Fruit fly (Drosophila melanogaster) whole organism, embryonic: Measurements from ENCODE around the gene Diedel2.

Experiments used
- Aef1 ChIP-seq: fragments of 200-800 bp; sonication (Bioruptor generic); IDR thresholded peaks from 3 replicates; pipeline ENCODE4 v1.3.6; 2022; ENCODE audit warnings: missing biosample characterization, missing genetic modification characterization
- Awh ChIP-seq: fragments of 200-800 bp; sonication (Bioruptor generic); IDR thresholded peaks from 2 replicates; pipeline ENCODE4, ENCODE4 v1.3.6; 2022; ENCODE audit warnings: missing biosample characterization, missing genetic modification characterization
- B-H1 ChIP-seq: fragments of 200-800 bp; sonication (Bioruptor generic); IDR thresholded peaks from 3 replicates; pipeline ENCODE4 v1.3.6; 2022; ENCODE audit warnings: missing biosample characterization, missing genetic modification characterization
- Bgb ChIP-seq: fragments of 200-800 bp; sonication (Bioruptor generic); IDR thresholded peaks from 2 replicates; pipeline ENCODE4 v1.3.6; 2022; ENCODE audit warnings: missing biosample characterization, missing genetic modification characterization; ENCODE audit not compliant: partially characterized antibody
- CG10543 ChIP-seq: fragments of 200-800 bp; sonication (Bioruptor generic); optimal IDR thresholded peaks from 3 replicates; lab custom pipeline; 2017; ENCODE audit warnings: missing biosample characterization, mild to moderate bottlenecking, missing genetic modification characterization, moderate library complexity
- CG12744 ChIP-seq: fragments of 200-800 bp; sonication (Bioruptor generic); optimal IDR thresholded peaks from 2 replicates; lab custom pipeline; 2016; ENCODE audit warnings: missing biosample characterization, missing genetic modification characterization
- CG14050 ChIP-seq: fragments of 200-800 bp; sonication (Bioruptor generic); IDR thresholded peaks from 3 replicates; pipeline ENCODE4 v1.3.6; 2022; ENCODE audit warnings: missing biosample characterization, missing genetic modification characterization
- CG14710 ChIP-seq: fragments of 200-800 bp; sonication (Bioruptor generic); optimal IDR thresholded peaks from 3 replicates; lab custom pipeline; 2019; ENCODE audit warnings: missing biosample characterization, mild to moderate bottlenecking, missing genetic modification characterization, moderate library complexity
- CG15479 ChIP-seq: fragments of 200-800 bp; sonication (Bioruptor generic); optimal IDR thresholded peaks from 3 replicates; lab custom pipeline; 2019; ENCODE audit warnings: missing biosample characterization, mild to moderate bottlenecking, missing genetic modification characterization, moderate library complexity
- CG17385 ChIP-seq: fragments of 200-800 bp; sonication (Bioruptor generic); optimal IDR thresholded peaks from 3 replicates; lab custom pipeline; 2018; ENCODE audit warnings: missing biosample characterization, mild to moderate bottlenecking, missing genetic modification characterization
- CG18599 ChIP-seq: fragments of 200-800 bp; sonication (Bioruptor generic); optimal IDR thresholded peaks from 3 replicates; lab custom pipeline; 2017; ENCODE audit warnings: missing biosample characterization, missing genetic modification characterization, mild to moderate bottlenecking, moderate library complexity, missing genetic modification reagents
- CG18764 ChIP-seq: fragments of 200-800 bp; sonication (Bioruptor generic); optimal IDR thresholded peaks from 3 replicates; lab custom pipeline; 2016; ENCODE audit warnings: missing biosample characterization, missing genetic modification characterization
- CG2129 ChIP-seq: fragments of 200-800 bp; sonication (Bioruptor generic); IDR thresholded peaks from 2 replicates; pipeline ENCODE4 v1.3.6; 2022; ENCODE audit warnings: missing biosample characterization, missing genetic modification characterization; ENCODE audit not compliant: partially characterized antibody
- CG2875 ChIP-seq: fragments of 200-800 bp; sonication (Bioruptor generic); optimal IDR thresholded peaks from 2 replicates; lab custom pipeline; 2017; ENCODE audit warnings: missing biosample characterization, mild to moderate bottlenecking, missing genetic modification characterization, missing genetic modification reagents
- CG34376 ChIP-seq: fragments of 200-800 bp; sonication (Bioruptor generic); optimal IDR thresholded peaks from 2 replicates; lab custom pipeline; 2018; ENCODE audit warnings: missing biosample characterization, mild to moderate bottlenecking, missing genetic modification characterization
- CG34422 ChIP-seq: fragments of 200-800 bp; sonication (Bioruptor generic); IDR thresholded peaks from 3 replicates; pipeline ENCODE4 v1.3.6; 2022; ENCODE audit warnings: missing biosample characterization, missing genetic modification characterization
- CG6272 ChIP-seq: fragments of 200-800 bp; sonication (Bioruptor generic); IDR thresholded peaks from 2 replicates; pipeline ENCODE4 v1.3.6; 2022; ENCODE audit warnings: missing biosample characterization, missing genetic modification characterization
- CG7928 ChIP-seq: fragments of 200-800 bp; sonication (Bioruptor generic); optimal IDR thresholded peaks from 2 replicates; lab custom pipeline; 2017; ENCODE audit warnings: missing biosample characterization, mild to moderate bottlenecking, missing genetic modification characterization
- Doc2 ChIP-seq: fragments of 200-800 bp; sonication (Bioruptor generic); IDR thresholded peaks from 2 replicates; pipeline ENCODE4 v1.3.6; 2022; ENCODE audit warnings: missing biosample characterization, missing genetic modification characterization
- E2f2 ChIP-seq: fragments of 200-800 bp; sonication (Bioruptor generic); IDR thresholded peaks from 2 replicates; pipeline ENCODE4 v1.3.6; 2022; ENCODE audit warnings: missing biosample characterization, missing genetic modification characterization
- Ets97D ChIP-seq: fragments of 200-800 bp; sonication (Bioruptor generic); optimal IDR thresholded peaks from 3 replicates; lab custom pipeline; 2016; ENCODE audit warnings: missing biosample characterization, missing genetic modification characterization
- H2.0 ChIP-seq: fragments of 200-800 bp; sonication (Bioruptor generic); IDR thresholded peaks from 2 replicates; pipeline ENCODE4 v1.3.6; 2022; ENCODE audit warnings: missing biosample characterization, missing genetic modification characterization
- HLHmδ ChIP-seq: fragments of 200-800 bp; sonication (Bioruptor generic); optimal IDR thresholded peaks from 2 replicates; lab custom pipeline; 2018; ENCODE audit warnings: missing biosample characterization, mild to moderate bottlenecking, missing genetic modification characterization, moderate library complexity
- Lpt ChIP-seq: fragments of >200 bp; optimal IDR thresholded peaks from 2 replicates; lab custom pipeline; 2018; ENCODE audit warnings: missing biosample characterization, missing genetic modification characterization
- Sry-δ ChIP-seq: fragments of 200-800 bp; sonication (Bioruptor generic); optimal IDR thresholded peaks from 2 replicates; lab custom pipeline; 2016; ENCODE audit warnings: missing biosample characterization, missing genetic modification characterization
- Xbp1 ChIP-seq: fragments of 200-800 bp; sonication (Bioruptor generic); optimal IDR thresholded peaks from 3 replicates; lab custom pipeline; 2016; ENCODE audit warnings: missing biosample characterization, mild to moderate bottlenecking, missing genetic modification characterization
- abd-A ChIP-seq: fragments of 200-800 bp; sonication (Bioruptor generic); optimal IDR thresholded peaks from 3 replicates; lab custom pipeline; 2019; ENCODE audit warnings: missing biosample characterization, mild to moderate bottlenecking, missing genetic modification characterization, moderate library complexity
- chinmo ChIP-seq: fragments of 200-800 bp; sonication (Bioruptor generic); IDR thresholded peaks from 4 replicates; pipeline ENCODE4 v1.3.6; 2022; ENCODE audit warnings: missing biosample characterization, missing genetic modification characterization; ENCODE audit not compliant: partially characterized antibody
- chm ChIP-seq: fragments of 200-800 bp; sonication (Bioruptor generic); IDR thresholded peaks from 2 replicates; pipeline ENCODE4 v1.3.6; 2022; ENCODE audit warnings: missing biosample characterization, missing genetic modification characterization
- ci ChIP-seq: fragments of 200-800 bp; sonication (Bioruptor generic); IDR thresholded peaks from 3 replicates; pipeline ENCODE4 v1.3.6; 2022; ENCODE audit warnings: missing biosample characterization, missing genetic modification characterization
- dan ChIP-seq: fragments of 200-800 bp; sonication (Bioruptor generic); IDR thresholded peaks from 2 replicates; pipeline ENCODE4 v1.3.6; 2022; ENCODE audit warnings: missing biosample characterization, missing genetic modification characterization
- dimm ChIP-seq: fragments of 200-800 bp; sonication (Bioruptor generic); IDR thresholded peaks from 2 replicates; pipeline ENCODE4 v1.3.6; 2022; ENCODE audit warnings: missing biosample characterization, missing genetic modification characterization
- emc ChIP-seq: fragments of 200-800 bp; sonication (Bioruptor generic); optimal IDR thresholded peaks from 2 replicates; lab custom pipeline; 2016; ENCODE audit warnings: missing biosample characterization, missing genetic modification characterization
- ems ChIP-seq: fragments of 200-800 bp; sonication (Bioruptor generic); optimal IDR thresholded peaks from 3 replicates; lab custom pipeline; 2016; ENCODE audit warnings: missing biosample characterization, missing genetic modification characterization
- hb ChIP-seq: fragments of 200-800 bp; sonication (Bioruptor generic); IDR thresholded peaks from 3 replicates; pipeline ENCODE4 v1.3.6; 2022; ENCODE audit warnings: missing biosample characterization, missing genetic modification characterization; ENCODE audit not compliant: partially characterized antibody
- insv ChIP-seq, 2 experiments: fragments of 200-800 bp; sonication (Bioruptor generic); optimal IDR thresholded peaks; 3 replicates each; lab custom pipeline; 2016 to 2018; ENCODE audit warnings: missing biosample characterization in 2 of 2, missing genetic modification characterization in 2 of 2
- lab ChIP-seq: fragments of 200-800 bp; sonication (Bioruptor generic); optimal IDR thresholded peaks from 3 replicates; lab custom pipeline; 2017; ENCODE audit warnings: missing biosample characterization, missing genetic modification characterization, mild to moderate bottlenecking, moderate library complexity, missing genetic modification reagents
- mirr ChIP-seq: fragments of 200-800 bp; sonication (Bioruptor generic); optimal IDR thresholded peaks from 3 replicates; lab custom pipeline; 2018; ENCODE audit warnings: missing biosample characterization, mild to moderate bottlenecking, missing genetic modification characterization
- onecut ChIP-seq: fragments of 200-800 bp; sonication (Bioruptor generic); IDR thresholded peaks from 2 replicates; pipeline ENCODE4 v1.3.6; 2022; ENCODE audit warnings: missing biosample characterization, missing genetic modification characterization
- p53 ChIP-seq: fragments of 200-800 bp; sonication (Bioruptor generic); optimal IDR thresholded peaks from 2 replicates; lab custom pipeline; 2016; ENCODE audit warnings: missing biosample characterization, missing genetic modification characterization
- psq ChIP-seq: fragments of 200-800 bp; sonication (Bioruptor generic); optimal IDR thresholded peaks from 2 replicates; lab custom pipeline; 2017; ENCODE audit warnings: missing biosample characterization, missing genetic modification characterization
- sc ChIP-seq, 3 experiments: fragments of >200 bp in 2 of 3; fragments of 200-800 bp in 1 of 3; sonication (Bioruptor generic) in 1 of 3; optimal IDR thresholded peaks; 2 replicates in 2 of 3; 3 replicates in 1 of 3; lab custom pipeline; 2017; ENCODE audit warnings: mild to moderate bottlenecking in 1 of 3, missing biosample characterization in 1 of 3, missing genetic modification characterization in 1 of 3, missing genetic modification reagents in 1 of 3
- schlank ChIP-seq: fragments of 200-800 bp; sonication (Bioruptor generic); optimal IDR thresholded peaks from 2 replicates; lab custom pipeline; 2018; ENCODE audit warnings: missing biosample characterization, mild to moderate bottlenecking, missing genetic modification characterization
- sens-2 ChIP-seq: fragments of 200-800 bp; sonication (Bioruptor generic); IDR thresholded peaks from 2 replicates; pipeline ENCODE4 v1.3.6; 2022; ENCODE audit warnings: missing biosample characterization, missing genetic modification characterization
- slp2 ChIP-seq: fragments of 200-800 bp; sonication (Bioruptor generic); optimal IDR thresholded peaks from 2 replicates; lab custom pipeline; 2016; ENCODE audit warnings: missing biosample characterization, missing genetic modification characterization
- ssp ChIP-seq: fragments of 200-800 bp; sonication (Bioruptor generic); IDR thresholded peaks from 2 replicates; pipeline ENCODE4 v1.3.6; 2022; ENCODE audit warnings: missing biosample characterization, missing genetic modification characterization
- sug ChIP-seq: fragments of 200-800 bp; optimal IDR thresholded peaks from 2 replicates; lab custom pipeline; 2019; ENCODE audit warnings: missing biosample characterization, mild to moderate bottlenecking, missing genetic modification characterization, moderate library complexity
- tin ChIP-seq: fragments of 200-800 bp; sonication (Bioruptor generic); optimal IDR thresholded peaks from 3 replicates; lab custom pipeline; 2016; ENCODE audit warnings: missing biosample characterization, missing genetic modification characterization
- vfl ChIP-seq: fragments of 200-800 bp; sonication (Bioruptor generic); optimal IDR thresholded peaks from 2 replicates; lab custom pipeline; 2016; ENCODE audit warnings: missing biosample characterization, missing genetic modification characterization
- wek ChIP-seq: fragments of 200-800 bp; sonication (Bioruptor generic); optimal IDR thresholded peaks from 3 replicates; lab custom pipeline; 2018; ENCODE audit warnings: missing biosample characterization, mild to moderate bottlenecking, missing genetic modification characterization, moderate library complexity

Gene Diedel2

DNA sequence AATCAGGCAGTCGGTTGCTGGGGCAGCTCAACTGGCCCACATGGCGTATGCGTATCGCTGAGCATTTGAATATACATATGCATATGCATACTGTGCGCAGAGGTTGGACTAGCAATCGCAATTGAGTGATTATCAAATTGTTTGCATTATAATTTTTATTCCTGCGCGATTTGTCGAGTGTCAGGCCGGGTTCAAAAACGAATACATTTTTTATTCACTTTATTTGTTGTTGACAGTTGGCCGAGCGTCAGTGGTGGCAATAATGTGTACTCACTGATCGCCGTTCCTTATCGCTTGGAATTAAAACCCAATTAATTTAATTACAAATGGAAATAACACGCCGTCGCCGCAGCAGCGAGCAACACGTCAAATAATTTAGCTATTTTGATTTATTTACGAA lies 42.5 kb upstream of the Diedel2 start:
- TF ChIP-seq Lpt (no peak), lab (GFP tag; lab: Kevin White, UChicago) (peak; percentile 35), H2.0 (GFP tag; lab: Robert Waterston, UW) (no peak), Sry-δ (GFP tag; lab: Kevin White, UChicago) (no peak), schlank (tag; lab: Kevin White, UChicago) (no peak), mirr (GFP tag; lab: Kevin White, UChicago) (peak; percentile 25), Aef1 (no peak), chm (GFP tag; lab: Robert Waterston, UW) (no peak), tin (GFP tag; lab: Kevin White, UChicago) (no peak), psq (no peak), CG2129 (GFP tag; lab: Robert Waterston, UW) (no peak), abd-A (tag; lab: Kevin White, UChicago) (peak; percentile 71), p53 (GFP tag; lab: Kevin White, UChicago) (no peak), E2f2 (GFP tag; lab: Robert Waterston, UW) (no peak), sug (peak; percentile 62), CG12744 (GFP tag; lab: Kevin White, UChicago) (no peak), insv (GFP tag; optimal IDR thresholded peaks at IDR 0.05; lab: Kevin White, UChicago) (no peak), chinmo (GFP tag; lab: Robert Waterston, UW) (0 out of 4 replicates have a peak, but pooled peaks have one; percentile 32), CG15479 (GFP tag; lab: Kevin White, UChicago) (no peak), onecut (GFP tag; lab: Robert Waterston, UW) (no peak), CG34376 (peak; percentile 12), vfl (no peak), Xbp1 (GFP tag; lab: Kevin White, UChicago) (no peak), Bgb (no peak), sc (optimal IDR thresholded peaks at IDR 0.05; lab: Kevin White, UChicago) (no peak), sc (GFP tag; optimal IDR thresholded peaks at IDR 0.05; lab: Kevin White, UChicago) (no peak), slp2 (GFP tag; lab: Kevin White, UChicago) (no peak), CG10543 (GFP tag; lab: Kevin White, UChicago) (peak; percentile 37), Doc2 (GFP tag; lab: Robert Waterston, UW) (no peak)
- TF ChIP-seq, all 482 proteins: peak for 7

DNA sequence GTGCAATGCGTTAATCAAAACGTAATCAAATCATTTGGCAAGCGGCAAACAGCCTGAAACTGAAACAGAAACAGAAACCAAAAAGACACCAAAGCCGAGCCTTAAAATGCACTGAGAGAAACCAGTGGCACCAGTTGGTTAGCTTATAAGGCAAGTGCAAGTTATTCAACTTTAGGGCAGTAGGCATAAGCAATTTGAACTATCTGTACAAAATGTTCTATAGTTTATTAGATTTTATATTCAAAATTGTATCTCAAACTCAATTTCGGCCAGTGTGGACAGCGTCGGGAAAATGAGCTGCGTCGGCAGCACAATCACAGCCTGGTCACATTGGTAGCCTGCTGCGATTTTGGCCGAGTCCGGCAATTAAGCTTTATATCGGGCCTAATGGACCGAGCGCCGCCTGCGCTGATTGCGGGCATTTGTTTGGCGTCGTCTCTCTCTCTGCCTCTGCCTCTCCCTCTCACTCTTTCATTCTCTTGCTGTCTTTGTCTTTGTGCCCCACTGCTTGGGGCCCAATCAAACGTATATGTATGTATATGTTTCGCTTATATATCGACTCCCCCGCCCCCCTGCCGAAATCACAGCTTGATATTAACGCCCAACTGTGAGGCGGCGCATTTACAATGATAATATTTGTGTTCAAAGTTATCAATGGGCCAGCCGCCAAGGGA lies 41.1 kb upstream of the Diedel2 start:
- peak; percentile 34 for TF ChIP-seq ems (GFP tag; lab: Kevin White, UChicago)
- peak; percentile 63 for TF ChIP-seq ssp (GFP tag; lab: Robert Waterston, UW)
- peak; percentile 91 for TF ChIP-seq ci (GFP tag; lab: Robert Waterston, UW)
- no peak for TF ChIP-seq emc (GFP tag; lab: Kevin White, UChicago)
- TF ChIP-seq CG2875 (GFP tag; lab: Kevin White, UChicago): peak; percentile 25
- TF ChIP-seq sens-2 (GFP tag; lab: Robert Waterston, UW): peak; percentile 58; the same call in 1 of the 2 replicates
- peak; percentile 61 for TF ChIP-seq CG6272 (GFP tag; lab: Robert Waterston, UW)
- TF ChIP-seq dimm (GFP tag; lab: Robert Waterston, UW): peak; percentile 71
- TF ChIP-seq CG7928 (GFP tag; lab: Kevin White, UChicago): no peak
- TF ChIP-seq dan (GFP tag; lab: Robert Waterston, UW): peak; percentile 64
- TF ChIP-seq Ets97D (GFP tag; lab: Kevin White, UChicago): no peak
- peak; percentile 45 for TF ChIP-seq CG18764 (GFP tag; lab: Kevin White, UChicago)
- peak; percentile 59 for TF ChIP-seq B-H1
- TF ChIP-seq HLHmδ (GFP tag; lab: Kevin White, UChicago): no peak
- peak; percentile 98 for TF ChIP-seq Awh (GFP tag; lab: Robert Waterston, UW)
- peak; percentile 72; the same call in 2 of the 3 replicates for TF ChIP-seq CG34422
- TF ChIP-seq CG14050 (GFP tag; lab: Robert Waterston, UW): peak; percentile 66
- TF ChIP-seq CG18599 (GFP tag; lab: Kevin White, UChicago): peak; percentile 57
- no peak for TF ChIP-seq hb (GFP tag; lab: Robert Waterston, UW)
- peak; percentile 47 for TF ChIP-seq CG17385 (GFP tag; lab: Kevin White, UChicago)
- no peak for TF ChIP-seq wek (GFP tag; lab: Kevin White, UChicago)
- TF ChIP-seq CG14710 (tag; lab: Kevin White, UChicago): peak; percentile 69
